Worm (Caenorhabditis elegans): Measurements from ENCODE around the gene ooc-5.

DNA sequence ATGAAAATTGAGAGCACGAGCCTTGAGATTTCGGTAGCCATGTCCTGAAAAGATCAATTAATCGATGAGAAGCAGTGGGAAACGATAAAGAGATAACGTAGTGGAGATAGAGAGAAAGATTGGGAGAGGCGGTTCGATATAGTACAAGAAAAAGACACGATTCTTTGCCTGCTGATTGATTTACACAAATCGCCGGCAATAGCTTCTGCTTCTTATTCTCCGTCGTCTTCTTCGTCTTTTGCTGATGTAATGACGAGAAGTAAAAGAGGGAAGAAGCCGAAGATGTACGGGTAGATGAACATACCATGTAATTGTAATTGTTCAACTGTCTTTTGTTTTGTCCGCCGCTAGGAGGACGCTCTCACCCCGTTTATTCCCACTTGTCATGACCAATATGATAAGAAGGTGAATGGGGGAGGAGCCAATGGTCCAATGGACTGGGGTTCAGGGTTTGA, 36.3 kb downstream of the ooc-5 start, which contains the start of gene F37B12.1:
- TF ChIP-seq ceh-2 (tag; optimal IDR thresholded peaks at IDR 0.05) (no peak), unc-86 (tag; optimal IDR thresholded peaks at IDR 0.05) (no peak), ceh-18 (tag; optimal IDR thresholded peaks at IDR 0.05) (no peak), pha-4 (tag; optimal IDR thresholded peaks at IDR 0.05) (no peak)

All from whole organism, late embryonic.